Fruit fly (Drosophila melanogaster): ENCODE data around the gene Gyc32E.
A peak's percentile ranks its signal among the peaks of the same experiment; 100 is the strongest.

DNA sequence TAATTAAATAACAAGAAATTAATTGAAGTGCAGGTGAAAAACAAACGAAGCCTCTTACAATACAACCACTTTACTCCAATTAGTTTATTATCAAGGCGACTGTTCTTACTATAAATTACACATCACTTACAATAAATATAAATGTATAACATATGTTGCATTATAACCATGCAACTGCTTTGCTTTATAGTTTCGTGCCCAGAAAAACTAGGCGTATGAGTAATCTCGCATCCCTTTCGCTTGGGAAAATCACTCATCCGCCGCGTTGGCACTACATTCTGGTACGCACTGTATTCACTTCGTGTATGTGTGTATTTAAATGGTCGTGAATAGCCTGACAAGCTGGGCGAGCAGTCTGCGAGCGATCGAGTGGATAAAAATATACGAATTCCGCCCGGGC is 21.0 kb upstream of the Gyc32E start:
- TF ChIP-seq CG17568 (GFP tag; optimal IDR thresholded peaks at IDR 0.05): no peak
- no peak for TF ChIP-seq CG30020 (tag; optimal IDR thresholded peaks at IDR 0.05)
- TF ChIP-seq disco-r (GFP tag; optimal IDR thresholded peaks at IDR 0.05): no peak
- TF ChIP-seq Blimp-1 (GFP tag; optimal IDR thresholded peaks at IDR 0.05): no peak
- TF ChIP-seq Hmx (GFP tag; optimal IDR thresholded peaks at IDR 0.05): no peak
- no peak for TF ChIP-seq slp2 (GFP tag; optimal IDR thresholded peaks at IDR 0.05)
- no peak for TF ChIP-seq toy (GFP tag; IDR thresholded peaks at IDR 0.05)
- TF ChIP-seq CG12744 (GFP tag; optimal IDR thresholded peaks at IDR 0.05): no peak
- no peak for TF ChIP-seq gce (GFP tag; IDR thresholded peaks at IDR 0.05)
- no peak for TF ChIP-seq Hmr (GFP tag; optimal IDR thresholded peaks at IDR 0.05)
- TF ChIP-seq dmrt11E (tag; optimal IDR thresholded peaks at IDR 0.05): no peak
- peak; percentile 31 for TF ChIP-seq dmrt99B (tag; optimal IDR thresholded peaks at IDR 0.05)
- no peak for TF ChIP-seq nerfin-1 (tag; optimal IDR thresholded peaks at IDR 0.05)
- no peak for TF ChIP-seq Sry-δ (GFP tag; optimal IDR thresholded peaks at IDR 0.05)

Data from whole organism, embryonic.